Worm (Caenorhabditis elegans): Measurements from ENCODE around the gene K10D2.5.

K10D2.5 gene

ce11 chrIII:5172470-5172869, at the start of gene K10D2.5:
K10D2.5 (plus strand) TSS chrIII:5172720.
- TF ChIP-seq unc-62 (GFP tag; optimal IDR thresholded peaks at IDR 0.05): no peak

DNA sequence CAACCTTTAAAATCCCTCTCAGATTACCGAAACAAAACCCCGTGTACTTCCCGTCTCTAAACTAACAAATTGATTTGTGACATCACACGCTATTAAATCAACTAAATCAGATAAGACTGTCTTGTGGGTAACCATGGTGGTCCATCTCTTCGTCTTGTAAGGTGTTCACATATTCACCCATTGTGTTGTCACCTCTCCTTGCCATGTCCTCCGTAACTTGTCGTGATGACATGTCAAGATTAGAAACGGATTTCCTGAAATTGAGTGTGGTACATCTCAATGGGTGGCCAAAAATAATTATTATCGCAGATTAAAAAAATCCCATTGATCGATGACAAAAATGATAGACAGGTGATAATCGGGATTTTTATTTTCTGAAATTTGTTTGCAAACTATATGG, 48.1 kb upstream of the K10D2.5 start:
- TF ChIP-seq unc-62 (GFP tag; optimal IDR thresholded peaks at IDR 0.05): no peak

ce11 chrIII:5125759-5126158, 46.8 kb upstream of the K10D2.5 start:
- TF ChIP-seq unc-62 (GFP tag; optimal IDR thresholded peaks at IDR 0.05): no peak

ce11 chrIII:5126988-5127387, 45.5 kb upstream of the K10D2.5 start:
- TF ChIP-seq unc-62 (GFP tag; optimal IDR thresholded peaks at IDR 0.05): no peak

DNA sequence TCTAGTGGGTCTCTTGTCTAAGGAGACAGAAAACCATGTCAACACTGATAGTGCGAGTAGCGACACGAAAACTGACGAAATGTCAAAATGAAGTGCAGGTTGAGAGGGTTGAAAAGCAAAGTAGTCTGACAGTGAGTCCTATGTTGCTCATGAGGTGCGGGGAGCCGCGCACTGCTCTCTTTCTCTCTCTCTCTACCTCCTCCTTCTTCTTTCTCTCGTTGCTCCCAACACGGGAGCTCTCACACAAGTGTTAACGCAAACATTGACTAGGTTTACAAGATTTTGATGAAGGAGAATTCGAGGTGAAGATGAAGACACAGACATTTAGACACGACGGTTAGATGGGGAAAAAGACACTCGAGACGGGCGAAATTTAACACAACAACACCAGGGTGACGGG, 43.3 kb upstream of the K10D2.5 start:
- no peak for TF ChIP-seq unc-62 (GFP tag; optimal IDR thresholded peaks at IDR 0.05)

DNA sequence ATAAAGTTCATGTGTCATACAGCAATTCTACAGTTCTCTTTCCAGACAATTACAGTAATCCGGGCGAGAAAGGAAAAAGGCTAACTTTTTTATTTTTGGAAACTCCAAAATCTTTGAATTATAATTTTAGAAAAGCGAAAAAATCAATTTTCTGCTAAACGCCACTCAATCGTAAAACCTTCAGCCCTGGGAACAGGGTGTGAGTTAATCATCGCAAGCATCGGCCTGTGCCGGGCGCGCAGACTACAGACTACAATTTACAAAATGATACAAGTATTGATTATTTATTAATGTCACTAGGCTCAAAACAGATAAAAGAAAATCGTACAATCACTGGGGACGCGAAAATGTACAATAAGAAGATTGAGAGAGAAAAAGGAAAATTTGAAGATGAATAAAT, 41.9 kb upstream of the K10D2.5 start:
- no peak for TF ChIP-seq unc-62 (GFP tag; optimal IDR thresholded peaks at IDR 0.05)

DNA sequence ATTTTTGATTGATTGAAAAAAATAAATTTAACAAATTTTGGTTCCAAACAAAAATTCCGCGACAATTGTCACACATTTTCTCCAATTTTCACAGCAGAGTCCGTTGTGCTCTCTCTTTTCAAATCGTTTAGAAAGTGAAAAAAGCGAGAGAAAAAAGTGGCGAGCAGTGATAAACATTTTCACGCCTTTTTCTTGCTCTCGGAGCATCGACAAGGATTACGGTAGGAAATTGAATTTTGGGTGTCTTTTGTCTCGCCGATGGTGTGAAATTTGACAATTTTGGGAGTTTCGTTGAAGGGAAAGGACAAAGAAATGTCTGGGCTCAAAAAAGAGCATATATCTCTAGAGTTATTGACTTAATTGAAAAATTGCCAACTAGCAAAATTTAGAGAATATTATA, 38.0 kb upstream of the K10D2.5 start:
- TF ChIP-seq unc-62 (GFP tag; optimal IDR thresholded peaks at IDR 0.05): no peak

DNA sequence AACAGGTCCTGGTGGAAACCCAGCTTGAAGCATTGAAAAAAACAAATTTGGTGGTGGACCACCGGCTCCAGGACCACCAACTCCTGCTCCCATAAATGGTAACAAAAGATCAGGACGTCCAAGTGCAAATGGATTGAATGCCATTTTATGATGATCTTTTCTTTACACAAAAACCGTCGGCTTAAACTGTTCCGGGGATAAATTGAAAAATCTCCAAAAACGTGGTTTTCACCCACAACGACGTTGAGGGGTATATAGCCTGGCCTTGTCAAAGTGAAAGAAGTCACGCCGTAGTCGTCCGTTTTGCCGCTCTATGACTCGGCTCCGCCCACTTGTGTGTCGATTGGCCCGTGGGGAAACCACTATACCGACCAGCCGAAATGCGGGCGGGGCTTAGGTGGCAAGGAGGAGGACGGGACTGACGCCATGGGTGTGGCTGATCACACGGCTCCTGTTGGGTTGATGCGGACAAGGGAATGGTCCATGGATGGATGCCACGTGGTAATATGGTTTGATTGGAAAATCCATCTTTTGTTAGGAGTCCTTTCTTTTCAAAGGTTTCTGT, 36.4 kb upstream of the K10D2.5 start, which contains the start of gene tbx-2:
tbx-2 (minus strand) TSS at position 264 of the 565 bp plus-strand sequence.
- TF ChIP-seq unc-62 (GFP tag; optimal IDR thresholded peaks at IDR 0.05): no peak

ce11 chrIII:5137099-5137498, 35.4 kb upstream of the K10D2.5 start:
- no peak for TF ChIP-seq unc-62 (GFP tag; optimal IDR thresholded peaks at IDR 0.05)

ce11 chrIII:5137685-5138084, 34.8 kb upstream of the K10D2.5 start:
- TF ChIP-seq unc-62 (GFP tag; optimal IDR thresholded peaks at IDR 0.05): no peak

DNA sequence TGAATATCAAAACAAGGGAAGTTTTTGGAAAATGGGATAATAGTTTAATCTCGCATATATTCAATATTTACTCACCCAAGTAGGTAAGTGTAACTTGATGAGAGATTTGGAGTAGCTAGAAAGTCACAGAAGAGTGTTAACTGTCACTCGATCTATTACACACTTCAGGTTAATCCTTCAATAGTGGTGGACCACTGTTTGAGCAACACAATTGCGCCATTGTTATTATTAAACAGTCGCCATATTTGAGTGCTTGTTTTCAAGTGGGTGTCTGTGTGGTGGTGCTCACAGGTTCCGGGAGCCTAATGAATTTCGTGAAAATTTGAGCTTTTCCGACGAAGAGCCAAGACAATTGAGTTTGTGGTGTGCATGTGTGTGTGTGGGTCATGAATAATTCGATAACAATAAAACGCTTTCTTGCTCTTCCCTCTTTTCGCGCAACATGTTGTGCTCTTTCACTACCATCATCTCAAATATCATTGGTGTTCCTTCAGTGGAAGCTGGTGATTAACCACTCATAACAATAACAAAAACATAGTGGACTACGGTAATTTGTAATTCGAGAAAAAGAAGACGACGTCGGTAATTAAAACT, 33.5 kb upstream of the K10D2.5 start:
- no peak for TF ChIP-seq unc-62 (GFP tag; optimal IDR thresholded peaks at IDR 0.05)

DNA sequence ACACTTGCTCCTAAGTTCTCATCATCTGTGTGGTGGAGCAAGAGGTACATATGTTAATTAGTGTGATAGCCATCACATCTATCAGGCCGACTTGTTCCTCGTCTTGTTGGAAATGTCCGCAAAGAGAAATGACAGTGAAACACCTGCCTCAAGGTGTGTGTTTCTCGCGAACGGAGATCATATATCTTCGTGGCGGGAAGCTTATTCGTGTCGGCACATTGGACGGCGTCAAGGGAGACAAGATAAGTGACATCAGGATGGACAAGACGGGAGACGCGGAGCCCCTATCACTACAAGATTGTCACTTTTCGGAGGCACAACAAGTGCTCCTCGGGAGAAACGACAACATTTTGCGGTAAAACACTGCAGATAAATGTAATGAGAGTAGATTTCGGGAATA, 32.8 kb upstream of the K10D2.5 start:
- TF ChIP-seq unc-62 (GFP tag; optimal IDR thresholded peaks at IDR 0.05): no peak

DNA sequence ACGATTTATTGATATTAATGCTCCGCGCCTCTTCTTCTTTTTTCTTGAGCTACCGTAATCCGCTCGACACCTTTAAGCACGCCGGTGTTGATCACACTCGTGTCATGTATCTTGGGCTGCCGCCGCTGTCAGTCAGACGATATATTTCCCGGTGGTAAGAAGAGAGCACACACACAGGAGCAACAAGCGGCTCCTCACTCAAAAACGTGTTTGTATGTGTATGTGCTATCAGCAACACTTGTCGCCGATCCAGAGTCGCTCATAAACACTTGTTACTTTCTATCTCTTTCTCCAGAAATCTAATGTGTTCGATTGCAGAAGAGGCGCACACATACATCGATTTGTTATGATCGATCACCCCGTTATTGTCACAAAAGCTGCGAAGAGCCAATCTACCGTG, 32.0 kb upstream of the K10D2.5 start:
- no peak for TF ChIP-seq unc-62 (GFP tag; optimal IDR thresholded peaks at IDR 0.05)

DNA sequence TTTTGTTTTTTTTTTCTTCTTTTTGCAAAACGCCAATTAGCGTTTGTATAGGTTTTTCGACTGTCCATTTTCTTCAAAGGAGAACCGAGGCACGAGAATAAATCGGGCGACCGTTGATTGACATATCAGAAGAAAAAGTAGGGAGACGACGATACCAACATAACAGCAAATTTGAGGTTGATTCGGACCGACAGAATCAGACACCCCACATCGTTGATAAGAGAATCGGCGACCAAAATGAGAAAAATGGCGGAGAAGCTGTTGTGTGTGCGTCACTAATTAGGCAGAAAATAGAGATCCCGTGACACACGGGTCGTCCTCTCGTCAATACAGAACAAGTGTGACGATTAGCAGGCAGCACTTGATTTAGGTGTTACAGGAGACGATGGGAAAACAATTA, 30.6 kb upstream of the K10D2.5 start:
- TF ChIP-seq unc-62 (GFP tag; optimal IDR thresholded peaks at IDR 0.05): no peak

ce11 chrIII:5143520-5143919, 29.0 kb upstream of the K10D2.5 start:
- TF ChIP-seq unc-62 (GFP tag; optimal IDR thresholded peaks at IDR 0.05): no peak

- TF ChIP-seq unc-62 (GFP tag; optimal IDR thresholded peaks at IDR 0.05): no peak
Measured at ce11 chrIII:5144169-5144568, 28.4 kb upstream of the K10D2.5 start.

DNA sequence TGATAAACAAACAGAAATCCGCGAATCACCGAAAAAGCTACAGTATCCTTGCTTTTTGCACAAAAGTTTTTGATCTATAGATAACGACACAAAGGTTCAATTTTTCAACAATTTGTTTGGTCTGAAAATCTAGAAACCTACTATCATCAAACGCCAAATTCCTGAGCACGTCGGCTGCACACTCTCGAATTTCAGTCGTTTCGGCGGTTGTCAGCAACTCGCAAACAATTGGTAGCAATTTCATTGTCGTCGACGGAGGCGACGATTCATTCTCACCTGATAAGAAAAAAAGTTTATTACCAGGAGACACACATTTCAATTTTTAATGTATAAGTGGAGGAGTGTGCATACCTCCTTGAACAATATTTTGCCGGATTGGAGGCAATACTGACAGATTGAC, 26.6 kb upstream of the K10D2.5 start:
- TF ChIP-seq unc-62 (GFP tag; optimal IDR thresholded peaks at IDR 0.05): no peak

DNA sequence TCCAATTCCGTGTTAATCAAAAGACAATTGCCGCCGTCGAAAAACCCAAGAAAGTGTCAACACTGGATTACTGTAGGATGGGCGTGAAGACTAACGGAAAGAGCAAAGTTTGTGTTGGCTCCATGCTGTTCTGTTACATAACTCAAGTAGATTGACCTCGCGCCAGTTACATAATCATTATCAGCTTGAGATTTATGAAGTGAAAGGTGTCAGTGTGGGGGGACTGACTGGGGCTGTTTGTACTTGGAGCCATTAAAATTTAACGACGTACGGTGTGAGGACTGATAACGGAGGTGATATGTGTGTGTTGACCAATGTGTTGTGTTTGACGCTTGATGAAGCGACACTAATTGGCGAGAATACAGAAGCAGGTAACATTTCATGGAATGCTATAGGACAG, 25.8 kb upstream of the K10D2.5 start:
- no peak for TF ChIP-seq unc-62 (GFP tag; optimal IDR thresholded peaks at IDR 0.05)

All from whole organism, dauer.